Worm (Caenorhabditis elegans) whole organism, mixed stage, embryonic: ENCODE measurements around the gene sdz-37.

Source experiments
- blmp-1 ChIP-seq: fragments of 150-350 bp; optimal IDR thresholded peaks from 2 replicates; lab custom pipeline; 2014; ENCODE audit warnings: missing biosample characterization, missing genetic modification characterization
- ceh-43 ChIP-seq: fragments of 200-800 bp; sonication (Bioruptor generic); optimal IDR thresholded peaks from 2 replicates; lab custom pipeline; 2018; ENCODE audit warnings: mild to moderate bottlenecking, missing genetic modification characterization, moderate library complexity, missing compliant biosample characterization
- ceh-83 ChIP-seq: fragments of 200-800 bp; sonication (Bioruptor generic); optimal IDR thresholded peaks from 2 replicates; lab custom pipeline; 2018; ENCODE audit warnings: mild to moderate bottlenecking, missing genetic modification characterization, missing compliant biosample characterization
- ces-1 ChIP-seq: fragments of 150-350 bp; optimal IDR thresholded peaks from 2 replicates; lab custom pipeline; 2014; ENCODE audit warnings: missing biosample characterization, missing genetic modification reagents, missing genetic modification characterization
- cnd-1 ChIP-seq: fragments of 200-800 bp; sonication (Bioruptor generic); optimal IDR thresholded peaks from 2 replicates; lab custom pipeline; 2018; ENCODE audit warnings: mild to moderate bottlenecking, missing genetic modification characterization, missing compliant biosample characterization
- drap-1 ChIP-seq: fragments of 200-800 bp; sonication (Bioruptor generic); optimal IDR thresholded peaks from 3 replicates; lab custom pipeline; 2018; ENCODE audit warnings: mild to moderate bottlenecking, missing genetic modification characterization, missing compliant biosample characterization
- elt-1 ChIP-seq: sonication (generic microtip); optimal IDR thresholded peaks from 2 replicates; lab custom pipeline; 2017; ENCODE audit warnings: missing genetic modification characterization, mild to moderate bottlenecking, missing compliant biosample characterization, antibody characterized with exemption, moderate library complexity, borderline replicate concordance; ENCODE audit not compliant: insufficient read depth
- elt-3 ChIP-seq: fragments of 150-350 bp; optimal IDR thresholded peaks from 2 replicates; lab custom pipeline; 2014; ENCODE audit warnings: missing biosample characterization, missing genetic modification characterization
- flh-1 ChIP-seq: fragments of 200-800 bp; sonication (Bioruptor generic); optimal IDR thresholded peaks from 2 replicates; lab custom pipeline; 2018; ENCODE audit warnings: mild to moderate bottlenecking, missing genetic modification characterization, moderate library complexity, missing compliant biosample characterization
- hlh-1 ChIP-seq: fragments of 150-350 bp; optimal IDR thresholded peaks from 2 replicates; lab custom pipeline; 2014; ENCODE audit warnings: missing biosample characterization, missing genetic modification reagents, missing genetic modification characterization
- lin-13 ChIP-seq: fragments of 150-350 bp; optimal IDR thresholded peaks from 2 replicates; lab custom pipeline; 2014; ENCODE audit warnings: missing biosample characterization, missing genetic modification characterization
- lsy-2 ChIP-seq: fragments of 150-350 bp; optimal IDR thresholded peaks from 2 replicates; lab custom pipeline; 2014; ENCODE audit warnings: missing biosample characterization, missing genetic modification characterization
- mab-5 ChIP-seq: fragments of 150-350 bp; optimal IDR thresholded peaks from 2 replicates; lab custom pipeline; 2014; ENCODE audit warnings: missing biosample characterization, missing genetic modification characterization
- mep-1 ChIP-seq: fragments of 150-350 bp; optimal IDR thresholded peaks from 2 replicates; lab custom pipeline; 2017; ENCODE audit warnings: missing biosample characterization, missing genetic modification reagents, missing genetic modification characterization, inconsistent platforms
- mls-2 ChIP-seq: sonication (generic microtip); optimal IDR thresholded peaks from 2 replicates; lab custom pipeline; 2016; ENCODE audit warnings: mild to moderate bottlenecking, missing genetic modification characterization, moderate library complexity, missing compliant biosample characterization
- nhr-12 ChIP-seq: fragments of 150-350 bp; optimal IDR thresholded peaks from 2 replicates; lab custom pipeline; 2014; ENCODE audit warnings: missing biosample characterization, missing genetic modification characterization
- nhr-2 ChIP-seq: fragments of 150-350 bp; optimal IDR thresholded peaks from 2 replicates; lab custom pipeline; 2014; ENCODE audit warnings: missing biosample characterization, missing genetic modification characterization
- nhr-237 ChIP-seq: fragments of 150-350 bp; optimal IDR thresholded peaks from 2 replicates; lab custom pipeline; 2014; ENCODE audit warnings: missing biosample characterization, missing genetic modification characterization
- nhr-28 ChIP-seq: fragments of 150-350 bp; optimal IDR thresholded peaks from 2 replicates; lab custom pipeline; 2014; ENCODE audit warnings: missing biosample characterization, missing genetic modification characterization
- nhr-76 ChIP-seq: sonication (generic microtip); optimal IDR thresholded peaks from 2 replicates; lab custom pipeline; 2017; ENCODE audit warnings: missing biosample characterization, missing genetic modification characterization
- sem-2 ChIP-seq: fragments of 200-800 bp; sonication (Bioruptor generic); optimal IDR thresholded peaks from 2 replicates; lab custom pipeline; 2018; ENCODE audit warnings: mild to moderate bottlenecking, missing genetic modification characterization, missing compliant biosample characterization
- snpc-4 ChIP-seq: fragments of 150-350 bp; optimal IDR thresholded peaks from 2 replicates; lab custom pipeline; 2014; ENCODE audit warnings: missing biosample characterization, missing genetic modification characterization
- tbx-8 ChIP-seq: fragments of 200-800 bp; sonication (Bioruptor generic); optimal IDR thresholded peaks from 2 replicates; lab custom pipeline; 2018; ENCODE audit warnings: mild to moderate bottlenecking, missing genetic modification characterization, moderate library complexity, missing compliant biosample characterization
- unc-120 ChIP-seq: sonication (generic microtip); optimal IDR thresholded peaks from 2 replicates; lab custom pipeline; 2017; ENCODE audit warnings: missing genetic modification characterization, missing compliant biosample characterization; ENCODE audit not compliant: poor library complexity, severe bottlenecking
- unc-39 ChIP-seq: fragments of 150-350 bp; optimal IDR thresholded peaks from 2 replicates; lab custom pipeline; 2014; ENCODE audit warnings: missing biosample characterization, missing genetic modification characterization
- zip-8 ChIP-seq: fragments of 150-350 bp; optimal IDR thresholded peaks from 2 replicates; lab custom pipeline; 2014; ENCODE audit warnings: missing biosample characterization, missing genetic modification characterization
- ztf-11 ChIP-seq: fragments of 150-350 bp; optimal IDR thresholded peaks from 2 replicates; lab custom pipeline; 2014; ENCODE audit warnings: missing biosample characterization, missing genetic modification characterization

Gene sdz-37

ce11 chrII:10447348-10448316 is 17.0 kb upstream of the sdz-37 start, which contains the start of gene ZK673.2:
ZK673.2 (plus strand) TSS chrII:10448266.
- TF ChIP-seq unc-120 (tag; lab: Kevin White, UChicago) (no peak), tbx-8 (no peak), ceh-83 (no peak)

ce11 chrII:10449707-10450106 is 15.0 kb upstream of the sdz-37 start, which contains the start of gene lin-56:
lin-56 (plus strand) TSS chrII:10450007.
- TF ChIP-seq blmp-1 (tag; lab: Kevin White, UChicago): no peak
- TF ChIP-seq nhr-76 (tag; lab: Kevin White, UChicago): no peak
- TF ChIP-seq sem-2 (GFP tag; lab: Kevin White, UChicago): no peak
- TF ChIP-seq mls-2: no peak
- TF ChIP-seq elt-1 (tag; lab: Kevin White, UChicago): no peak

ce11 chrII:10450335-10450734 is 14.3 kb upstream of the sdz-37 start:
- TF ChIP-seq unc-39 (no peak), flh-1 (GFP tag; lab: Kevin White, UChicago) (no peak), hlh-1 (tag; lab: Kevin White, UChicago) (no peak), nhr-12 (no peak), mep-1 (tag; lab: Kevin White, UChicago) (peak; percentile 27), unc-120 (tag; lab: Kevin White, UChicago) (no peak)

- no peak for TF ChIP-seq sem-2 (GFP tag; lab: Kevin White, UChicago)
- TF ChIP-seq cnd-1 (tag; lab: Kevin White, UChicago): no peak
- no peak for TF ChIP-seq nhr-2 (tag; lab: Kevin White, UChicago)
- no peak for TF ChIP-seq ces-1
- no peak for TF ChIP-seq blmp-1 (tag; lab: Kevin White, UChicago)
- TF ChIP-seq ztf-11 (tag; lab: Kevin White, UChicago): no peak
- TF ChIP-seq mab-5 (tag; lab: Kevin White, UChicago): no peak
- no peak for TF ChIP-seq elt-3 (tag; lab: Kevin White, UChicago)
- TF ChIP-seq zip-8 (tag; lab: Kevin White, UChicago): no peak
- TF ChIP-seq nhr-76 (tag; lab: Kevin White, UChicago): no peak
- no peak for TF ChIP-seq nhr-28
- no peak for TF ChIP-seq flh-1 (GFP tag; lab: Kevin White, UChicago)
- no peak for TF ChIP-seq ceh-43 (GFP tag; lab: Kevin White, UChicago)
- no peak for TF ChIP-seq unc-120 (tag; lab: Kevin White, UChicago)
- no peak for TF ChIP-seq snpc-4 (tag; lab: Kevin White, UChicago)
- no peak for TF ChIP-seq mep-1 (tag; lab: Kevin White, UChicago)
Measured at ce11 chrII:10452620-10453019, 12.1 kb upstream of the sdz-37 start, which contains the start of gene ZK673.4. ZK673.4 (plus strand) TSS chrII:10452920.

- TF ChIP-seq nhr-2 (tag; lab: Kevin White, UChicago) (no peak), zip-8 (tag; lab: Kevin White, UChicago) (no peak), lsy-2 (tag; lab: Kevin White, UChicago) (no peak)
Measured at ce11 chrII:10456979-10457378, 7.7 kb upstream of the sdz-37 start, which contains the start of gene ZK673.11. ZK673.11 (plus strand) TSS chrII:10457279.

- TF ChIP-seq lin-13 (tag; lab: Kevin White, UChicago): no peak
Measured at ce11 chrII:10461207-10461606, 3.5 kb upstream of the sdz-37 start, which contains the start of gene ZK673.5. ZK673.5 (plus strand) TSS chrII:10461507.

- TF ChIP-seq mls-2: no peak
- TF ChIP-seq sem-2 (GFP tag; lab: Kevin White, UChicago): no peak
- TF ChIP-seq elt-3 (tag; lab: Kevin White, UChicago): no peak
- no peak for TF ChIP-seq nhr-237 (tag; lab: Kevin White, UChicago)
- TF ChIP-seq cnd-1 (tag; lab: Kevin White, UChicago): no peak
- TF ChIP-seq ceh-43 (GFP tag; lab: Kevin White, UChicago): no peak
- TF ChIP-seq snpc-4 (tag; lab: Kevin White, UChicago): no peak
- no peak for TF ChIP-seq nhr-76 (tag; lab: Kevin White, UChicago)
- no peak for TF ChIP-seq tbx-8
- no peak for TF ChIP-seq unc-39
- TF ChIP-seq lsy-2 (tag; lab: Kevin White, UChicago): no peak
- TF ChIP-seq nhr-2 (tag; lab: Kevin White, UChicago): no peak
- no peak for TF ChIP-seq flh-1 (GFP tag; lab: Kevin White, UChicago)
- no peak for TF ChIP-seq ceh-83
- no peak for TF ChIP-seq unc-120 (tag; lab: Kevin White, UChicago)
- TF ChIP-seq nhr-12: no peak
- TF ChIP-seq lin-13 (tag; lab: Kevin White, UChicago): no peak
- TF ChIP-seq drap-1 (GFP tag; lab: Kevin White, UChicago): no peak
- TF ChIP-seq nhr-28: no peak
Measured at ce11 chrII:10466552-10466951, 1.9 kb downstream of the sdz-37 start, which contains the start of gene tnc-2. tnc-2 (plus strand) TSS chrII:10466852.
